Fruit fly (Drosophila melanogaster) S2 (cell line): ENCODE data around the gene CG9673.

Source experiments
- CG8478 ChIP-seq: fragments of >200 bp; optimal IDR thresholded peaks from 2 replicates; lab custom pipeline; 2018
- CTCF ChIP-seq, 2 experiments: fragments of >200 bp; optimal IDR thresholded peaks; 2 replicates each; lab custom pipeline; 2018

DNA sequence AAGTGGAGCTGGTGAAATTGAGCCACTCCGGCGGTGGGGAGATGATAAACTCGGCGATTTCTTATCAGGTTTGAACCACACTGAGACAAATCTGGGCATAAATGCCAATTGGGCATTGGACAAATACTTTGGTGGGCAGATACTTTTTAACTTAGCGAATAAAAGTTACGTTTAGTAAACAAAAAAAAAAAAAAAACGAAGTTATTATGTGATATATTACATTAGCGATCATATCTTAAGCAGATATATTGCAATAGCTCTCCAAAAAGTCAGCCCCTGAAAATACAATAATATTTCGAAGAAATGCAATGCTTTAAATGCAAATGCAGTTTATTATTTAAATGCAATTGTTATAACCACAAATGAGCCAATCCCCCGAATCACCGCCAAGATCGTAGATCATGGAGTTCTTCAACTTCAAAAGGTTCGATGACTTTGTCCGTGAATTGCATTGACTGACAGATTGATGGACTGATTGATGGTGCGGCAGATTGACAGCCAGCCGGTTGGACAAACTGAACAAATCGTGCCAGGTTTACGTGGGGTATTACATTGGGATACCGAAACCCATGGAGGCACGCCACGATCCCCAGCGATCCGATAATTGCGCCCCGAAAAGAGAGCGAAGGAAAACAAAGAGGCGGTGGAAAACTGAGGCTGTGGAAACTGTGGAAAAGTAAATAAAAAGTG lies 5.7 kb downstream of the CG9673 start:
- TF ChIP-seq CTCF (optimal IDR thresholded peaks at IDR 0.05; lab: Kevin White, UChicago) (no peak), CG8478 (lab: Kevin White, UChicago) (no peak)
